Fruit fly (Drosophila melanogaster): ENCODE measurements around the gene CG13937.

Gene CG13937

DNA sequence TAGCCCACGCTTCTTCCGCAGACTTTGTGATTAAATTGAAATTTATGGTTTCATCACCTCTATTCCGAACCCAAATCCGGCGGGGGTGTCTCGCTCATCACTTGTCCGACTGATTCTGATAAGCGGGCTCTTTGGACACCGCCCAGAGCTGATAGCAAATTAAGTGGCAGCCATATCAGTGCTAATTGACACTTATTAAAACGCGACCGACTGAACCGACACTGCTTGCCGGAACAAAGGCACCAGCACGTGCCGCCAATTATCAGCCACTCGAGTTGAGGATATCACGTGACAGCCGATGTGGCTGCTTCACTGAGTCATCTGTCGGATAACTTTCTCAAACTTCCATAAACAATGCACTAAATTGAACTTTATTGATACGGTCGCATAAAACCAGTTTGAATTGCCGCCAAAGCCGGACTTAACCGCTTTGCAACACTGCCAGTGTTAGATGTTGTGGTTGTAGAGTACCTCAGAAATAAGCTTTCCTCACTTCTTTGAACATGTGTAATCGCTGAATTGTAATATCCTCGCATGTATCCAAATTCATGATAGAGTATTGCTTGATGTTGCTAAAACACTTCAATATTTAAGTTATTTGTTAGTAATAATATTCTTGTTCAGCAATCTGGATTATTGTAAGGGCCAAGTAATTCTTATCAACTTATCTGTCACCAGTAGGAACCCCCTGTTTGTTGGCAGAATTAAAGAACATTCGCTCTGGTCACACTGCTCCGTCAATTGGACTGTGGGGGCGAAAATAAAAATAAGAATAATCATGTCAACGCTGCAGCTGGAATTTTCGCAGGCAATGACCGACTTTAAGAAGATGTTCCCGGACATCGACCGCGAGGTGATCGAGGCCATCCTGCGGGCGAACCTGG, 26.1 kb downstream of the CG13937 start, which contains the start of gene CG12024 (continued):
- TF ChIP-seq Dad (GFP tag; optimal IDR thresholded peaks at IDR 0.05): peak; percentile 62
- TF ChIP-seq bigmax (GFP tag; optimal IDR thresholded peaks at IDR 0.05): no peak
- no peak for TF ChIP-seq Dip2 (GFP tag; IDR thresholded peaks at IDR 0.05)
- TF ChIP-seq Bteb2 (GFP tag; optimal IDR thresholded peaks at IDR 0.05): peak; percentile 65
- peak; percentile 46 for TF ChIP-seq CG1792 (GFP tag; optimal IDR thresholded peaks at IDR 0.05)
- TF ChIP-seq CG14050 (GFP tag; IDR thresholded peaks at IDR 0.05): peak; percentile 32; the same call in 1 of the 3 replicates
- no peak for TF ChIP-seq CG12236 (GFP tag; optimal IDR thresholded peaks at IDR 0.05)
- TF ChIP-seq YL-1 (GFP tag; optimal IDR thresholded peaks at IDR 0.05): peak; percentile 64
- TF ChIP-seq pfk (GFP tag; optimal IDR thresholded peaks at IDR 0.05): no peak
- no peak for TF ChIP-seq pb (GFP tag; optimal IDR thresholded peaks at IDR 0.05)
- peak; percentile 78 for TF ChIP-seq dysf (GFP tag; IDR thresholded peaks at IDR 0.05)
- TF ChIP-seq Mad (GFP tag; optimal IDR thresholded peaks at IDR 0.05): peak; percentile 76
- peak; percentile 55; the same call in 1 of the 2 replicates for TF ChIP-seq Atf6 (GFP tag; IDR thresholded peaks at IDR 0.05)
- peak; percentile 65; the same call in 1 of the 2 replicates for TF ChIP-seq NFAT (GFP tag; IDR thresholded peaks at IDR 0.05)
- TF ChIP-seq ato (GFP tag; IDR thresholded peaks at IDR 0.05; ENCODE audit: partially characterized antibody): no peak
- no peak for TF ChIP-seq amos (GFP tag; IDR thresholded peaks at IDR 0.05; ENCODE audit: partially characterized antibody)
- TF ChIP-seq row (GFP tag; IDR thresholded peaks at IDR 0.05): peak; percentile 92
- TF ChIP-seq Xbp1 (GFP tag; optimal IDR thresholded peaks at IDR 0.05): peak; percentile 82
- TF ChIP-seq bcd (GFP tag; optimal IDR thresholded peaks at IDR 0.05): peak; percentile 73
- no peak for TF ChIP-seq run (tag; optimal IDR thresholded peaks at IDR 0.05)
- TF ChIP-seq CG12942 (GFP tag; optimal IDR thresholded peaks at IDR 0.05): peak; percentile 68
- no peak for TF ChIP-seq Lpt (GFP tag; optimal IDR thresholded peaks at IDR 0.05)
- TF ChIP-seq ssp (GFP tag; IDR thresholded peaks at IDR 0.05): peak; percentile 98
- peak; percentile 63 for TF ChIP-seq CG18262 (tag; optimal IDR thresholded peaks at IDR 0.05)
- no peak for TF ChIP-seq Tbp (GFP tag; optimal IDR thresholded peaks at IDR 0.05)
- peak; percentile 74 for TF ChIP-seq CG13624 (GFP tag; optimal IDR thresholded peaks at IDR 0.05)
- TF ChIP-seq Rx (GFP tag; IDR thresholded peaks at IDR 0.05): 0 out of 2 replicates have a peak, but pooled peaks have one; percentile 7
- TF ChIP-seq Adf1 (GFP tag; IDR thresholded peaks at IDR 0.05): no peak
- peak; percentile 62 for TF ChIP-seq slou (GFP tag; optimal IDR thresholded peaks at IDR 0.05)
- peak; percentile 4; the same call in 1 of the 2 replicates for TF ChIP-seq Dref (GFP tag; IDR thresholded peaks at IDR 0.05)
- peak; percentile 23; the same call in 1 of the 2 replicates for TF ChIP-seq ttk (GFP tag; IDR thresholded peaks at IDR 0.05)
- TF ChIP-seq CG3838 (GFP tag; optimal IDR thresholded peaks at IDR 0.05): peak; percentile 26
- TF ChIP-seq Hsf (GFP tag; optimal IDR thresholded peaks at IDR 0.05): peak; percentile 87
- TF ChIP-seq gsb-n (tag; optimal IDR thresholded peaks at IDR 0.05): peak; percentile 44
- TF ChIP-seq CG11398 (GFP tag; optimal IDR thresholded peaks at IDR 0.05): no peak
- TF ChIP-seq CG10274 (GFP tag; optimal IDR thresholded peaks at IDR 0.05): peak; percentile 5
- TF ChIP-seq ci (GFP tag; IDR thresholded peaks at IDR 0.05): 0 out of 3 replicates have a peak, but pooled peaks have one; percentile 11
- peak; percentile 73 for TF ChIP-seq PHDP (tag; optimal IDR thresholded peaks at IDR 0.05)
- peak; percentile 62 for TF ChIP-seq slp2 (GFP tag; optimal IDR thresholded peaks at IDR 0.05)
- TF ChIP-seq CG15696 (tag; optimal IDR thresholded peaks at IDR 0.05): peak; percentile 70
- peak; percentile 72 for TF ChIP-seq CG16815 (GFP tag; optimal IDR thresholded peaks at IDR 0.05)
- peak in 1 of 2 experiments; percentile 66 for TF ChIP-seq crp (GFP tag; optimal IDR thresholded peaks at IDR 0.05)
- TF ChIP-seq CG18476 (GFP tag; optimal IDR thresholded peaks at IDR 0.05): peak; percentile 47
- TF ChIP-seq psq (GFP tag; optimal IDR thresholded peaks at IDR 0.05): peak; percentile 60
- no peak for TF ChIP-seq CG7963 (GFP tag; IDR thresholded peaks at IDR 0.05; ENCODE audit: partially characterized antibody)
- TF ChIP-seq CG2202 (tag; optimal IDR thresholded peaks at IDR 0.05): no peak
- no peak for TF ChIP-seq CG10565 (GFP tag; optimal IDR thresholded peaks at IDR 0.05)
- peak; percentile 82 for TF ChIP-seq Dip3 (GFP tag; optimal IDR thresholded peaks at IDR 0.05)
- peak; percentile 51 for TF ChIP-seq fd96Cb (tag; optimal IDR thresholded peaks at IDR 0.05)

Data from whole organism, embryonic.